Fruit fly (Drosophila melanogaster): ENCODE results near the gene CG5078.
"Not testable (repeated sequence)": the region's sequence is repeated elsewhere in the genome, so short reads cannot be mapped to it uniquely, and the experiment has no call there.

Gene CG5078

DNA sequence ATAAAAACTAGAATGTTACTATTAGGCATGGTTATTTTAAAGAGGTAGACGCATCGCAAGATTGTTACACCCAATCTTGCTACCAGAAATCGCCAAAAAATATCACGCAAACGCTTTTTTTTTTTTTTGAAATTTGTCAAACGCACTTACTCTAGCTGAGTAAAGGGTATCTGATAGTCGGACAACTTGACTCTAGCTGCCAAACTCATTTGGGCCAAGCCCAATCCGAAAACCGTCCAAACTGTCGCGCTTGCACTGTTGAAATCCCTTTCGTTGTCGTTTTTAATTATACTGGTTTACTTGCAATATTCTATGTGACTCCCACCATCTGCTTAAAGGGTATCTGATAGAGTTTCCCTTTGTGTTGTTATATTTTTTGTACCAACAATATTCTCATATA, 2.6 kb upstream of the CG5078 start:
- TF ChIP-seq Myc (optimal IDR thresholded peaks at IDR 0.05) (no peak), Sin3A (optimal IDR thresholded peaks at IDR 0.05) (no peak), psq (optimal IDR thresholded peaks at IDR 0.05) (no peak), insv (optimal IDR thresholded peaks at IDR 0.05) (no peak), ttk (optimal IDR thresholded peaks at IDR 0.05) (no peak), h (optimal IDR thresholded peaks at IDR 0.05) (no peak)

DNA sequence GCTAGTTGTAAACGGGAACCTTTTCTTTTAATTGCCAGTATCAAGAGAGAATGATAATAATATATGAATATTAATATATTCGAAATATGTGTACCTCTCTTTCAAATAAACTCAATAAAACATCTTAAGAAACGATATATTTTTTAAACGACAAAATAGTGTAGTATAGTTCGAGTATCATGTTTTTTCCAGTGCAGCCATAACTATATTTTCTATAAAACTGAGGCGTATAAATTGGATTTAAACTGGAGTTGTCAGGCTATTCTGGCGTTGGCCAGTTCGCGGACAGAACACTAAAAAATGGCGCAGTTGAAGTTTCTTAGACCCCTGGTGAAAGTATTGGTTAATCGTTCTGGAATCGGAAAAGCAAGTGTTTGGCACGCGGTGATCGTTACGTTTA, 1.9 kb upstream of the CG5078 start, which contains the start of gene CG17637:
Gene CG17637, plus strand, starts transcription at position 301 of the 400 bp plus-strand sequence.
- not testable (repeated sequence) for TF ChIP-seq ttk, psq, Sin3A (optimal IDR thresholded peaks at IDR 0.05)

DNA sequence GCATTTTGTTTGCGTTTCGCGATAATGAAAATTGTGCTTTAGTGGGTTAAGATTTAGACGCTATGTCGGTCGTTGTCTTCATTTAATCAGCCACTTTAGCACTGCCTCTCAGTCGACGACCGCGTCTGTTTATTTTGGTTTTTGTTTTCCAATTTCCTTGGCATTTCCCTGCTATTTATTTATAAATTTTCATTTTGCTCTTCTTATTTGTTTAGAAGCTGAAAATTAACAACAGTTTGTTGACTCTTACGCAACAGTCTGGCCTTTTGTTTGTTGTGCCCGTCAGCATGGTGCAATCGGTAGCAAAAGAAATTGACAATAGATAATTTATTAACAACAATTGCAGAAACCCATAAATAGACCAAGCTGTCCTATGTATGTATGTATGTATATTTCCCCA, 1.7 kb downstream of the CG5078 start:
- TF ChIP-seq h (optimal IDR thresholded peaks at IDR 0.05) (no peak), ttk (optimal IDR thresholded peaks at IDR 0.05) (no peak), psq (optimal IDR thresholded peaks at IDR 0.05) (no peak), Myc (optimal IDR thresholded peaks at IDR 0.05) (no peak), Sin3A (optimal IDR thresholded peaks at IDR 0.05) (no peak), insv (optimal IDR thresholded peaks at IDR 0.05) (no peak)

DNA sequence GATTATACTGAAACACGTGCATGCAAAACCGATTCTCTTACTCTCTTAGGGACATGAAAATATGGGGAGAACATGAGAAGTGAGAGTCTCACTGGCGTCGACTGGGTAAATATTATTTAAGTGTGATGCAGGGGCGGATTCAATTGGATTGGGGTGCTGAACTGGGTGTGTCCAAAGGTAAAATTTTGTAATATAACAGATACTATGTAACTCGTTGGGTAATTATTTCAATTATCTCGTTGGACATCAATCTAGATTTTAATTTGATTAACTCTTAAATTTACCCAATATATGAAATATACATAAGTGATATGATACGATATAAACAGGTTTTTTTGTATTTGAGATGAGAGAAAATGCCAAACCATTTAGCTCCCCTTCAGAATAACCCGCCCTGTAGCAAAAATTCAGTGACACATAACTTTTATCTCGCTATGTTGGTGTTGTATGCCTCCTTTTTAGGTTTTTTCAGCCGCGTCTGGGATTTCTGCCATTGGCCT, 2.4 kb downstream of the CG5078 start:
- TF ChIP-seq h (optimal IDR thresholded peaks at IDR 0.05) (no peak), insv (optimal IDR thresholded peaks at IDR 0.05) (no peak), ttk (optimal IDR thresholded peaks at IDR 0.05) (no peak), Sin3A (optimal IDR thresholded peaks at IDR 0.05) (no peak), Myc (optimal IDR thresholded peaks at IDR 0.05) (no peak), psq (optimal IDR thresholded peaks at IDR 0.05) (no peak)

DNA sequence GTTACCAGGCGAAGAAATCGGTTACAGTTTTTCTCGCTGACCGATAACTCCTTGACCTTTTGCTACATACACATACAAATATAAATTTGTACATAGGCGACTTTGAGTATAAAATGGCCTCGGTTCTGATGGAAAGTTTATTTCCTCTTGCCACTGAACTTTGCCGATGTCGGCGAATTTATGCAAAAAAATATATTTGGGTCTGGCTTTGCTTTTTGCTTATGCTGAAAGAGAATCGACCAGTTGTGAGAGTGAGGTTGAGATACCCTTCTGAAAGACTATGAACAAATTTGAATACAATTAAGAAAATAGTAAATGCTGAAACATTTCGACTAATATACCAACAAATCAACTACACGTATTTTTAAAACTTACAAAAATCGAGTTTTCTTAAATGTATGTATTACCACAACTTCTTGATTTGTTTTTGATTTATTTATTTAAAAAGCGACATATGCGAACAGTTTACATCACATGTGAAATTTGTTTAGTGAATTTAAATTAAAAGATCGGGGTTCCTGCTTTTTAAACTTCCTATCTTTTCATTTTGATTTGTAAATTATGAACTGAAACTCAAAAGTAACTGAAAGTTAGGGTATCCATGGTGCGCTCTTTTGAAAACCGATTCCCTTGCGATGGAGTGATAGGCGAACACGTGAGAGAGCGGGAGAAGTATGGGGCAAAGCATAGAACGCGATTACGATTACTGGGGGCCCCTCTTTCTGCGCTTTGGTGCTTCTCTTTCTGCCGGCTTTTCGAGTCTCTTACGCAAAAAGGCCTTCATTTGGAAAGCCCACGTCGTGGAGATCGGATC, 3.5 kb downstream of the CG5078 start:
- TF ChIP-seq h (optimal IDR thresholded peaks at IDR 0.05) (no peak), psq (optimal IDR thresholded peaks at IDR 0.05) (no peak), insv (optimal IDR thresholded peaks at IDR 0.05) (no peak), ttk (optimal IDR thresholded peaks at IDR 0.05) (no peak), Sin3A (optimal IDR thresholded peaks at IDR 0.05) (no peak), Myc (optimal IDR thresholded peaks at IDR 0.05) (no peak)

dm6 chr3L:20511499-20512108, 5.8 kb downstream of the CG5078 start:
- TF ChIP-seq h (optimal IDR thresholded peaks at IDR 0.05) (no peak), insv (optimal IDR thresholded peaks at IDR 0.05) (no peak), ttk (optimal IDR thresholded peaks at IDR 0.05) (no peak)

- TF ChIP-seq insv (optimal IDR thresholded peaks at IDR 0.05) (no peak), Myc (optimal IDR thresholded peaks at IDR 0.05) (no peak), psq (optimal IDR thresholded peaks at IDR 0.05) (no peak), Sin3A (optimal IDR thresholded peaks at IDR 0.05) (no peak), h (optimal IDR thresholded peaks at IDR 0.05) (no peak), ttk (optimal IDR thresholded peaks at IDR 0.05) (no peak)
Observed at dm6 chr3L:20514101-20514500, 8.3 kb downstream of the CG5078 start.

DNA sequence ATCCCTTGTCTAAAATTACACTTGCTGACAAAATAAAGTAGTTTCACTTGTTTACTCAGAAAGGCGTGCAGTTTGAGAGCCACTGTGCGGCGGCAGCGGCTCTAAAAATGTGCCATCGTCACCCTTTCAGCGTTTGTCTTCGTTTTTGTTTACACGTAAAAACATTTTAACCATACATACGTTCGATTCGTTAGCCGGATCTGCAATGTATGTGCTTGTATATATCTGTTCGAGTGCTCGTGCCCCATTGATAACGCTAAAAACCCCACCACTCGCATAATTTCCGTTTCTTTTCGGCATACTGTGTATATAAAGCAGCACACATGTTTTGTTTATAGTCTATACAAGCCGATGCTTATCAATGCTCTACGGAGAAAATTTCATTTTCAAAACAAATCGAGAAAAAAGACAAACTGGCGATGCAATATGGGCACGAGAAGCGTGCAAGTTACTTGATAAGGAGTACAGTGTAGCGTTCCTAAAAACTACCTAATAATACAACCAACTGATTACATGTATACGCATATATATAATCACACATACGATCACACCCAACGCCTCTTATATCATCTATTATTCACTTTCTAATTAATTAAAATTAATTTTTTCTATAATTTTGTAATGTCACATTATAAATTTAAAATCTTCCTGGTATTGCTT, 10.8 kb downstream of the CG5078 start:
- TF ChIP-seq psq (optimal IDR thresholded peaks at IDR 0.05) (no peak), insv (optimal IDR thresholded peaks at IDR 0.05) (no peak), Myc (optimal IDR thresholded peaks at IDR 0.05) (no peak), h (optimal IDR thresholded peaks at IDR 0.05) (no peak), ttk (optimal IDR thresholded peaks at IDR 0.05) (no peak), Sin3A (optimal IDR thresholded peaks at IDR 0.05) (no peak)

- TF ChIP-seq h (optimal IDR thresholded peaks at IDR 0.05) (no peak), Myc (optimal IDR thresholded peaks at IDR 0.05) (no peak), psq (optimal IDR thresholded peaks at IDR 0.05) (no peak), ttk (optimal IDR thresholded peaks at IDR 0.05) (no peak), insv (optimal IDR thresholded peaks at IDR 0.05) (no peak), Sin3A (optimal IDR thresholded peaks at IDR 0.05) (no peak)
Observed at dm6 chr3L:20517179-20517834, 11.5 kb downstream of the CG5078 start.

DNA sequence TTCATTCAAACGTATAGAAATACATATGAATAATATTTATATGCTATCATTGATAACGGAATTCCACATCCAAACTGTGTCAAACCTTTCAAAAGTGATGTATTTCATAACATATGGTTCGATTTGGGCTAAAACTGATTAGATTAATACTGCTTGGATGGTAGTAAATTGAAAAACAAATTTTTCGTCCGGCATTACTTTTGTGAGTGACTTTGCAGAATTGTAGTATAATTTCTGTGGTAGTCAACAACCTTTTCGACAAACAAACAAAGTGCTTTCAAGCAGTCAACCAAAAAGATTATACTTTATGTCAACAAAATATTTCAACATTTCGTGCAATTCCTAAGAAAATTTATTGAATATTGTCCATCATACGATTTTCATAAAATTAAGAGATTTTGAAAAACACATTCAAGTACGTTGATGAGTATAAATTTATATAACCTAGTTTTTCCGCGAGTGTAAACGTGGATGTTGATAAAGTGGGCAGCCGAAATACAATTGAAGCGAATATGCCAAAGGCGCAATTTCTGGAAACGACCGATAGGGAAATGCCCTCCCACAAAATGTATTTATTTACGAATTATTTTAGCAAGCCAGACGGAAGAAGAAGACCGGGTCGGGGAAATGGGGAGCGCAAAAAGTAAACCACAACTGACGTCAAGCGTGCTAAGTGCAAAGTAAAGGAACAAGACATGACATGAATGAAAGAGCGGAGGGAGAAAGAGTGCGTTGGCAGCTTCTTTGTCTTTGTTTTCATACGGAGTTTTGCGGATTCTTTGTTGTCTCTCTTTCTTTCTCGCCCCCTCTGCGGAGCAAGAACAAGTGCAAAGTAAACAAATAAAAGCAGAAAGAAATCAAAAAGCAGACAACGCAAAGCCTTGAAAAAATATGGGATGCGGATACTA, 12.3 kb downstream of the CG5078 start:
- peak; percentile 63 for TF ChIP-seq psq (optimal IDR thresholded peaks at IDR 0.05)
- TF ChIP-seq ttk (optimal IDR thresholded peaks at IDR 0.05) = no peak
